Fruit fly (Drosophila melanogaster) whole organism, embryonic: ENCODE measurements around the gene FASN2.

Experiments used
- ATbp ChIP-seq: fragments of 200-800 bp; sonication (Bioruptor generic); optimal IDR thresholded peaks from 2 replicates; lab custom pipeline; 2017; ENCODE audit warnings: missing biosample characterization, mild to moderate bottlenecking, missing genetic modification characterization, missing genetic modification reagents
- Bteb2 ChIP-seq: fragments of 200-800 bp; sonication (Bioruptor generic); optimal IDR thresholded peaks from 2 replicates; lab custom pipeline; 2016; ENCODE audit warnings: missing biosample characterization, missing genetic modification characterization
- CG10321 ChIP-seq: fragments of 200-800 bp; sonication (Bioruptor generic); IDR thresholded peaks from 2 replicates; pipeline ENCODE4 v1.3.6; 2022; ENCODE audit warnings: missing biosample characterization, missing genetic modification characterization
- CG11504 ChIP-seq: fragments of 200-800 bp; sonication (Bioruptor generic); optimal IDR thresholded peaks from 3 replicates; lab custom pipeline; 2019; ENCODE audit warnings: missing biosample characterization, mild to moderate bottlenecking, missing genetic modification characterization, moderate library complexity
- CG13624 ChIP-seq: fragments of 200-800 bp; sonication (Bioruptor generic); optimal IDR thresholded peaks from 2 replicates; lab custom pipeline; 2016; ENCODE audit warnings: missing biosample characterization, missing genetic modification characterization
- CG15269 ChIP-seq: fragments of 200-800 bp; sonication (Bioruptor generic); optimal IDR thresholded peaks from 2 replicates; lab custom pipeline; 2018; ENCODE audit warnings: missing biosample characterization, mild to moderate bottlenecking, missing genetic modification characterization, moderate library complexity
- CG17385 ChIP-seq: fragments of 200-800 bp; sonication (Bioruptor generic); optimal IDR thresholded peaks from 3 replicates; lab custom pipeline; 2018; ENCODE audit warnings: missing biosample characterization, mild to moderate bottlenecking, missing genetic modification characterization
- CG2120 ChIP-seq: fragments of 200-800 bp; sonication (Bioruptor generic); optimal IDR thresholded peaks from 3 replicates; lab custom pipeline; 2016; ENCODE audit warnings: missing biosample characterization, missing genetic modification characterization
- CG2678 ChIP-seq: fragments of 200-800 bp; sonication (Bioruptor generic); optimal IDR thresholded peaks from 3 replicates; lab custom pipeline; 2019; ENCODE audit warnings: missing biosample characterization, mild to moderate bottlenecking, missing genetic modification characterization, moderate library complexity
- CG31224 ChIP-seq: fragments of 200-800 bp; sonication (Bioruptor generic); IDR thresholded peaks from 2 replicates; pipeline ENCODE4 v1.3.6; 2022; ENCODE audit warnings: missing biosample characterization, missing genetic modification characterization
- CG33213 ChIP-seq: fragments of 200-800 bp; sonication (Bioruptor generic); optimal IDR thresholded peaks from 3 replicates; lab custom pipeline; 2016; ENCODE audit warnings: missing biosample characterization, missing genetic modification characterization
- CG33557 ChIP-seq: fragments of 200-800 bp; sonication (Bioruptor generic); optimal IDR thresholded peaks from 2 replicates; lab custom pipeline; 2019; ENCODE audit warnings: missing biosample characterization, mild to moderate bottlenecking, missing genetic modification characterization, moderate library complexity
- CG34224 ChIP-seq: fragments of 200-800 bp; sonication (Bioruptor generic); IDR thresholded peaks from 3 replicates; pipeline ENCODE4 v1.3.6; 2022; ENCODE audit warnings: missing biosample characterization, missing genetic modification characterization; ENCODE audit not compliant: partially characterized antibody
- CG4424 ChIP-seq: fragments of 200-800 bp; sonication (Bioruptor generic); optimal IDR thresholded peaks from 3 replicates; lab custom pipeline; 2016; ENCODE audit warnings: missing biosample characterization, missing genetic modification characterization
- CG4820 ChIP-seq: fragments of 200-800 bp; sonication (Bioruptor generic); optimal IDR thresholded peaks from 3 replicates; lab custom pipeline; 2016; ENCODE audit warnings: missing biosample characterization, missing genetic modification characterization
- CG8281 ChIP-seq: fragments of 200-800 bp; sonication (Bioruptor generic); optimal IDR thresholded peaks from 2 replicates; lab custom pipeline; 2018; ENCODE audit warnings: missing biosample characterization, mild to moderate bottlenecking, missing genetic modification characterization, moderate library complexity
- CG8478 ChIP-seq: fragments of >200 bp; optimal IDR thresholded peaks from 2 replicates; lab custom pipeline; 2018
- CG8924 ChIP-seq: fragments of 200-800 bp; optimal IDR thresholded peaks from 3 replicates; lab custom pipeline; 2019; ENCODE audit warnings: missing biosample characterization, mild to moderate bottlenecking, missing genetic modification characterization, moderate library complexity
- CrebB ChIP-seq: fragments of 200-800 bp; sonication (Bioruptor generic); optimal IDR thresholded peaks from 3 replicates; lab custom pipeline; 2018; ENCODE audit warnings: missing biosample characterization, mild to moderate bottlenecking, missing genetic modification characterization
- E2f1 ChIP-seq: fragments of 200-800 bp; sonication (Bioruptor generic); IDR thresholded peaks from 2 replicates; pipeline ENCODE4 v1.3.6; 2022; ENCODE audit warnings: missing biosample characterization, missing genetic modification characterization
- E2f2 ChIP-seq: fragments of 200-800 bp; sonication (Bioruptor generic); IDR thresholded peaks from 2 replicates; pipeline ENCODE4 v1.3.6; 2022; ENCODE audit warnings: missing biosample characterization, missing genetic modification characterization
- Ets97D ChIP-seq: fragments of 200-800 bp; sonication (Bioruptor generic); optimal IDR thresholded peaks from 3 replicates; lab custom pipeline; 2016; ENCODE audit warnings: missing biosample characterization, missing genetic modification characterization
- HLH4C ChIP-seq: fragments of 200-800 bp; sonication (Bioruptor generic); IDR thresholded peaks from 3 replicates; pipeline ENCODE4 v1.3.6; 2022; ENCODE audit warnings: missing biosample characterization, missing genetic modification characterization; ENCODE audit not compliant: partially characterized antibody
- Hmr ChIP-seq: fragments of 200-800 bp; sonication (Bioruptor generic); optimal IDR thresholded peaks from 3 replicates; lab custom pipeline; 2017; ENCODE audit warnings: mild to moderate bottlenecking, missing biosample characterization, missing genetic modification reagents, missing genetic modification characterization
- Hr78 ChIP-seq, 2 experiments: fragments of 200-800 bp in 1 of 2; fragments of >200 bp in 1 of 2; sonication (Bioruptor generic) in 1 of 2; optimal IDR thresholded peaks; 2 replicates each; lab custom pipeline; 2017 to 2019; ENCODE audit warnings: missing biosample characterization in 2 of 2, missing genetic modification characterization in 2 of 2, mild to moderate bottlenecking in 1 of 2, moderate library complexity in 1 of 2
- Lim3 ChIP-seq: fragments of 200-800 bp; sonication (Bioruptor generic); IDR thresholded peaks from 2 replicates; pipeline ENCODE4 v1.3.6; 2022; ENCODE audit warnings: missing biosample characterization, missing genetic modification characterization
- MBD-R2 ChIP-seq: fragments of 200-800 bp; sonication (Bioruptor generic); IDR thresholded peaks from 2 replicates; pipeline ENCODE4 v1.3.6; 2022; ENCODE audit warnings: missing biosample characterization, missing genetic modification characterization
- NFAT ChIP-seq: fragments of 200-800 bp; sonication (Bioruptor generic); IDR thresholded peaks from 2 replicates; pipeline ENCODE4 v1.3.6; 2022; ENCODE audit warnings: missing biosample characterization, missing genetic modification characterization
- NfI ChIP-seq: fragments of 200-800 bp; sonication (Bioruptor generic); optimal IDR thresholded peaks from 3 replicates; lab custom pipeline; 2018; ENCODE audit warnings: missing biosample characterization, mild to moderate bottlenecking, missing genetic modification characterization, moderate library complexity
- Optix ChIP-seq: fragments of 200-800 bp; sonication (Bioruptor generic); IDR thresholded peaks from 3 replicates; pipeline ENCODE4 v1.3.6; 2022; ENCODE audit warnings: missing biosample characterization, missing genetic modification characterization
- Sin3A ChIP-seq: fragments of >200 bp; optimal IDR thresholded peaks from 2 replicates; lab custom pipeline; 2018
- TFAM ChIP-seq: fragments of 200-800 bp; sonication (Bioruptor generic); optimal IDR thresholded peaks from 2 replicates; lab custom pipeline; 2017; ENCODE audit warnings: missing biosample characterization, missing genetic modification characterization, inconsistent platforms
- Xrp1 ChIP-seq: fragments of 200-800 bp; sonication (Bioruptor generic); IDR thresholded peaks from 2 replicates; pipeline ENCODE4 v1.3.6; 2022; ENCODE audit warnings: missing biosample characterization, missing genetic modification characterization
- al ChIP-seq: fragments of 200-800 bp; sonication (Bioruptor generic); IDR thresholded peaks from 2 replicates; pipeline ENCODE4 v1.3.6; 2022; ENCODE audit warnings: missing biosample characterization, missing genetic modification characterization
- chif ChIP-seq, 2 experiments: fragments of 200-800 bp; sonication (Bioruptor generic); optimal IDR thresholded peaks; 3 replicates each; lab custom pipeline; 2016; ENCODE audit warnings: missing biosample characterization in 2 of 2, missing genetic modification characterization in 2 of 2
- corto ChIP-seq: fragments of 200-800 bp; sonication (Bioruptor generic); optimal IDR thresholded peaks from 2 replicates; lab custom pipeline; 2016; ENCODE audit warnings: missing biosample characterization, mild to moderate bottlenecking, missing genetic modification characterization, moderate library complexity
- croc ChIP-seq: fragments of 200-800 bp; sonication (Bioruptor generic); conservative IDR thresholded peaks from 3 replicates; pipeline ENCODE4 v1.3.6; 2022; ENCODE audit warnings: missing biosample characterization, missing genetic modification characterization
- dimm ChIP-seq: fragments of 200-800 bp; sonication (Bioruptor generic); IDR thresholded peaks from 2 replicates; pipeline ENCODE4 v1.3.6; 2022; ENCODE audit warnings: missing biosample characterization, missing genetic modification characterization
- emc ChIP-seq: fragments of 200-800 bp; sonication (Bioruptor generic); optimal IDR thresholded peaks from 2 replicates; lab custom pipeline; 2016; ENCODE audit warnings: missing biosample characterization, missing genetic modification characterization
- ems ChIP-seq: fragments of 200-800 bp; sonication (Bioruptor generic); optimal IDR thresholded peaks from 3 replicates; lab custom pipeline; 2016; ENCODE audit warnings: missing biosample characterization, missing genetic modification characterization
- eve ChIP-seq, 2 experiments: fragments of >200 bp; optimal IDR thresholded peaks; 2 replicates each; lab custom pipeline; 2017; ENCODE audit warnings: missing biosample characterization in 2 of 2, missing genetic modification characterization in 2 of 2
- ewg ChIP-seq: fragments of 200-800 bp; sonication (Bioruptor generic); optimal IDR thresholded peaks from 3 replicates; lab custom pipeline; 2017; ENCODE audit warnings: mild to moderate bottlenecking, missing biosample characterization, missing genetic modification reagents, missing genetic modification characterization
- fd102C ChIP-seq: fragments of 200-800 bp; sonication (Bioruptor generic); optimal IDR thresholded peaks from 2 replicates; lab custom pipeline; 2018; ENCODE audit warnings: missing biosample characterization, mild to moderate bottlenecking, missing genetic modification characterization, moderate library complexity
- hkb ChIP-seq, 2 experiments: fragments of 200-800 bp in 1 of 2; fragments of >200 bp in 1 of 2; sonication (Bioruptor generic) in 1 of 2; IDR thresholded peaks in 1 of 2; optimal IDR thresholded peaks in 1 of 2; 2 replicates each; pipeline versions ENCODE4 v1.3.6 to Lab custom; 2017 to 2022; ENCODE audit warnings: missing biosample characterization in 1 of 2, missing genetic modification characterization in 1 of 2
- hth ChIP-seq: fragments of >200 bp; optimal IDR thresholded peaks from 2 replicates; lab custom pipeline; 2017; ENCODE audit warnings: inconsistent platforms
- kni ChIP-seq: fragments of 200-800 bp; sonication (Bioruptor generic); optimal IDR thresholded peaks from 3 replicates; lab custom pipeline; 2017; ENCODE audit warnings: mild to moderate bottlenecking, missing biosample characterization, missing genetic modification reagents, missing genetic modification characterization
- repo ChIP-seq: fragments of 200-800 bp; sonication (Bioruptor generic); optimal IDR thresholded peaks from 2 replicates; lab custom pipeline; 2016; ENCODE audit warnings: missing biosample characterization, missing genetic modification characterization
- ssp ChIP-seq: fragments of 200-800 bp; sonication (Bioruptor generic); IDR thresholded peaks from 2 replicates; pipeline ENCODE4 v1.3.6; 2022; ENCODE audit warnings: missing biosample characterization, missing genetic modification characterization
- tgo ChIP-seq: fragments of 200-800 bp; sonication (Bioruptor generic); IDR thresholded peaks from 3 replicates; pipeline ENCODE4 v1.3.6; 2022; ENCODE audit warnings: missing biosample characterization, missing genetic modification characterization
- tio ChIP-seq: fragments of 200-800 bp; sonication (Bioruptor generic); optimal IDR thresholded peaks from 2 replicates; lab custom pipeline; 2017; ENCODE audit warnings: missing biosample characterization, missing genetic modification characterization, inconsistent platforms
- trh ChIP-seq: fragments of 200-800 bp; sonication (Bioruptor generic); optimal IDR thresholded peaks from 2 replicates; lab custom pipeline; 2016; ENCODE audit warnings: missing biosample characterization, missing genetic modification characterization

Gene FASN2

dm6 chr2L:3100812-3101211 is 57.1 kb downstream of the FASN2 start (continued):
- no peak for TF ChIP-seq NFAT (GFP tag; lab: Robert Waterston, UW)
- no peak for TF ChIP-seq CG33557
- TF ChIP-seq fd102C (GFP tag; lab: Kevin White, UChicago): no peak
- peak; percentile 57 for TF ChIP-seq CG2678 (tag; lab: Kevin White, UChicago)
- TF ChIP-seq dimm (GFP tag; lab: Robert Waterston, UW): no peak
- no peak for TF ChIP-seq CG33213 (GFP tag; lab: Kevin White, UChicago)
- no peak for TF ChIP-seq ems (GFP tag; lab: Kevin White, UChicago)
- TF ChIP-seq corto (GFP tag; lab: Kevin White, UChicago): no peak
- no peak for TF ChIP-seq E2f2
- TF ChIP-seq CG8478 (lab: Kevin White, UChicago): no peak
- no peak for TF ChIP-seq emc (GFP tag; lab: Kevin White, UChicago)
- peak in 1 of 2 experiments; percentile 19 for TF ChIP-seq chif (GFP tag; optimal IDR thresholded peaks at IDR 0.05; lab: Kevin White, UChicago)
- no peak for TF ChIP-seq trh (GFP tag; lab: Kevin White, UChicago)
- TF ChIP-seq Bteb2 (GFP tag; lab: Kevin White, UChicago): no peak
- TF ChIP-seq NfI (GFP tag; lab: Kevin White, UChicago): peak; percentile 36
- TF ChIP-seq ewg (GFP tag; lab: Kevin White, UChicago): peak; percentile 47
- TF ChIP-seq Ets97D: no peak
- no peak for TF ChIP-seq Sin3A (lab: Kevin White, UChicago)
- TF ChIP-seq CG17385 (GFP tag; lab: Kevin White, UChicago): peak; percentile 24
- no peak for TF ChIP-seq tio (GFP tag; lab: Kevin White, UChicago)
- TF ChIP-seq CG10321: no peak
- no peak for TF ChIP-seq CG4820 (GFP tag; lab: Kevin White, UChicago)
- TF ChIP-seq CG31224: no peak
- TF ChIP-seq HLH4C (GFP tag; lab: Robert Waterston, UW): no peak
- TF ChIP-seq ssp (GFP tag; lab: Robert Waterston, UW): 0 out of 2 replicates have a peak, but pooled peaks have one; percentile 19
- TF ChIP-seq tgo (GFP tag; lab: Robert Waterston, UW): peak; percentile 50; the same call in 2 of the 3 replicates
- TF ChIP-seq eve (GFP tag; optimal IDR thresholded peaks at IDR 0.05; lab: Kevin White, UChicago): peak in 1 of 2 experiments; percentile 76
- 0 out of 2 replicates have a peak, but pooled peaks have one; percentile 13 for TF ChIP-seq E2f1
- no peak for TF ChIP-seq hth (lab: Kevin White, UChicago)
- TF ChIP-seq MBD-R2: no peak
- no peak for TF ChIP-seq CG2120
- no peak for TF ChIP-seq TFAM
- TF ChIP-seq CG4424 (GFP tag; lab: Kevin White, UChicago): peak; percentile 30
- no peak for TF ChIP-seq hkb (optimal IDR thresholded peaks at IDR 0.05; lab: Kevin White, UChicago)
- TF ChIP-seq hkb (GFP tag; IDR thresholded peaks at IDR 0.05; lab: Robert Waterston, UW): peak; percentile 70
- 0 out of 2 replicates have a peak, but pooled peaks have one; percentile 9 for TF ChIP-seq al (GFP tag; lab: Robert Waterston, UW)
- no peak for TF ChIP-seq CG34224 (GFP tag; lab: Robert Waterston, UW)
- no peak for TF ChIP-seq Hmr
- TF ChIP-seq croc: peak; percentile 40; the same call in 2 of the 3 replicates
- peak; percentile 16 for TF ChIP-seq CG13624 (GFP tag; lab: Kevin White, UChicago)
- peak; percentile 55; the same call in 1 of the 3 replicates for TF ChIP-seq Optix
- peak in 1 of 2 experiments; percentile 5 for TF ChIP-seq Hr78 (GFP tag; optimal IDR thresholded peaks at IDR 0.05; lab: Kevin White, UChicago)
- TF ChIP-seq ATbp (GFP tag; lab: Kevin White, UChicago): peak; percentile 34
- no peak for TF ChIP-seq repo (GFP tag; lab: Kevin White, UChicago)
- 0 out of 2 replicates have a peak, but pooled peaks have one; percentile 20 for TF ChIP-seq Lim3
- no peak for TF ChIP-seq CG8924
- TF ChIP-seq CrebB: no peak
- TF ChIP-seq CG15269 (tag; lab: Kevin White, UChicago): peak; percentile 42
- peak; percentile 75 for TF ChIP-seq Xrp1 (GFP tag; lab: Robert Waterston, UW)
- TF ChIP-seq kni: no peak
- TF ChIP-seq CG8281 (tag; lab: Kevin White, UChicago): no peak
- peak; percentile 58 for TF ChIP-seq CG11504 (tag; lab: Kevin White, UChicago)
